Worm (Caenorhabditis elegans): ENCODE data around the gene gasr-8.

ce11 chrV:14715608-14716007 is 26.7 kb downstream of the gasr-8 start, which contains the start of gene R08A2.2:
- TF ChIP-seq ceh-36 (tag; optimal IDR thresholded peaks at IDR 0.05) = no peak
- no peak for TF ChIP-seq tbx-37 (GFP tag; conservative IDR thresholded peaks at IDR 0.05)
- no peak for TF ChIP-seq aly-1 (tag; optimal IDR thresholded peaks at IDR 0.05)
- TF ChIP-seq ama-1 (optimal IDR thresholded peaks at IDR 0.05) = no peak
- TF ChIP-seq F13C5.2 (tag; optimal IDR thresholded peaks at IDR 0.05) = no peak
- TF ChIP-seq flt-1 (GFP tag; IDR thresholded peaks at IDR 0.05) = no peak
- no peak for TF ChIP-seq hmbx-1 (tag; optimal IDR thresholded peaks at IDR 0.05)
